Worm (Caenorhabditis elegans): ENCODE measurements around the gene ehn-3.

DNA sequence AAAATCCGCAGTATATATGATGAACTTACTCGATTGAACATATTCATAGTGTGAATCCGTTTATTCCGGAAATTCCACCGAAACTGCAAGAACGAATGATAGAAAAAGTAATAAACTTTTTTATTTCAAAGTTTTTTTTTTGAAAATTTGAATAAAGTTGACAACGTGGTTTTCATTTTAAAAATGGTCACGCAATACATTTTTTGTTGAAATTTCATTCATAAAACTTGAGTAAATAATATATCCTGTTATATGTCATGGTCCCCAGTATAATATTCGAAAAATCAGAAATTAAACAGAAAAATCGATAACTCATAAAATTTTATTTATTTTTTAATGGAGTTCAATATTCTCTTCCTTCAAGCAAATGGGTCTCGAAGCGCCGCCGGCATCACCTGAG, 7.9 kb downstream of the ehn-3 start, which contains the start of gene ZK616.65:
- no peak for TF ChIP-seq unc-39 (tag; optimal IDR thresholded peaks at IDR 0.05)
- TF ChIP-seq hlh-1 (tag; optimal IDR thresholded peaks at IDR 0.05) = no peak
- TF ChIP-seq ceh-83 (GFP tag; optimal IDR thresholded peaks at IDR 0.05) = no peak
- no peak for TF ChIP-seq ztf-11 (tag; optimal IDR thresholded peaks at IDR 0.05)
- TF ChIP-seq lsy-2 (tag; optimal IDR thresholded peaks at IDR 0.05) = no peak
- TF ChIP-seq unc-62 (GFP tag; optimal IDR thresholded peaks at IDR 0.05) = no peak
- no peak for TF ChIP-seq elt-3 (tag; optimal IDR thresholded peaks at IDR 0.05)
- TF ChIP-seq pha-4 (tag; optimal IDR thresholded peaks at IDR 0.05) = no peak
- TF ChIP-seq snpc-4 (tag; optimal IDR thresholded peaks at IDR 0.05) = no peak
- TF ChIP-seq mep-1 (tag; optimal IDR thresholded peaks at IDR 0.05) = no peak
